Fruit fly (Drosophila melanogaster): Measurements from ENCODE around the gene Wdr24.

The Wdr24 gene

dm6 chr3R:29758734-29759131 is 13.8 kb upstream of the Wdr24 start:
- TF ChIP-seq CG14655 (GFP tag; optimal IDR thresholded peaks at IDR 0.05) (no peak), EcR (GFP tag; optimal IDR thresholded peaks at IDR 0.05) (no peak), CG32121 (GFP tag; IDR thresholded peaks at IDR 0.05) (no peak), CG17806 (tag; optimal IDR thresholded peaks at IDR 0.05) (no peak), Ets98B (GFP tag; IDR thresholded peaks at IDR 0.05) (no peak), CG13204 (GFP tag; optimal IDR thresholded peaks at IDR 0.05) (no peak), Pif1B (GFP tag; optimal IDR thresholded peaks at IDR 0.05) (no peak), gl (tag; optimal IDR thresholded peaks at IDR 0.05) (no peak), rn (GFP tag; IDR thresholded peaks at IDR 0.05) (no peak), CG34367 (tag; optimal IDR thresholded peaks at IDR 0.05) (no peak), CG12605 (GFP tag; IDR thresholded peaks at IDR 0.05) (no peak), Pif1A (GFP tag; optimal IDR thresholded peaks at IDR 0.05) (no peak), D1 (tag; optimal IDR thresholded peaks at IDR 0.05) (no peak), CG8301 (tag; optimal IDR thresholded peaks at IDR 0.05) (no peak)

DNA sequence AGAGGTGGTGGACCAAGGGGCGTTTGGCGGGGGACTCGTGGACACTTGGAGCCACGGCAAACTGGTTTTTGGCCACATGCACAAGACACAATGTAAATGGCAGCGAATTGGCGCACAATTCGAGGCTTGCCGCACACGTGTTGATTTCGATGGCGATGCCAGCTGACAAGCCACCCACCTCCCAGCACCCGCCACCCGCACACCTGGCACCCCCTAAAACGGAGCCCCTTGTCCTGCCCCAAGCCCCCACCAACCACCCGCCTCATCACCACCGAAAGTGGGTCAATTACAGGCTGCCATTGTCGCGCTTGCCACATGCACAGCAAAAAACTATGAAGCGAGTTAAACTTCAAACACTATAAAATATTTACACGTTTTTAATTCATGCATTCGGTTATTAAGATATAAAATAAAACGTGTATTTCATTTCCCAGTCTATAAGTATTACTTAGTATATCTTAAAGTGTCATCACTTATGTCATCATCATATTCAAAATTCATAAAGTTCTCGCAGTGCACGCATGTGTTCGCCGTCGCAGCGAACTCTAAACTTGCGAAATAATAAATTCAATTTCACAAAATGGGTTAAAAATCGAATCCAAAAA is 13.3 kb upstream of the Wdr24 start:
- TF ChIP-seq CG9948 (tag; optimal IDR thresholded peaks at IDR 0.05) = peak; percentile 50
- TF ChIP-seq rn (GFP tag; IDR thresholded peaks at IDR 0.05) = peak; percentile 58
- TF ChIP-seq CG17806 (tag; optimal IDR thresholded peaks at IDR 0.05) = peak; percentile 46
- no peak for TF ChIP-seq D1 (tag; optimal IDR thresholded peaks at IDR 0.05)
- peak; percentile 61; the same call in 2 of the 3 replicates for TF ChIP-seq fd96Ca (GFP tag; IDR thresholded peaks at IDR 0.05)
- TF ChIP-seq CG10348 (GFP tag; IDR thresholded peaks at IDR 0.05) = 0 out of 2 replicates have a peak, but pooled peaks have one; percentile 41
- peak; percentile 38 for TF ChIP-seq CG14655 (GFP tag; optimal IDR thresholded peaks at IDR 0.05)
- peak; percentile 84 for TF ChIP-seq CG4496 (GFP tag; IDR thresholded peaks at IDR 0.05)
- TF ChIP-seq CG8159 (tag; optimal IDR thresholded peaks at IDR 0.05) = peak; percentile 57
- TF ChIP-seq Ets98B (GFP tag; IDR thresholded peaks at IDR 0.05) = peak; percentile 80
- no peak for TF ChIP-seq gl (tag; optimal IDR thresholded peaks at IDR 0.05)
- TF ChIP-seq CG32121 (GFP tag; IDR thresholded peaks at IDR 0.05) = peak; percentile 83
- TF ChIP-seq Pif1B (GFP tag; optimal IDR thresholded peaks at IDR 0.05) = peak; percentile 19
- TF ChIP-seq CG12605 (GFP tag; IDR thresholded peaks at IDR 0.05) = peak; percentile 66
- TF ChIP-seq CG8301 (tag; optimal IDR thresholded peaks at IDR 0.05) = peak; percentile 61
- peak; percentile 60 for TF ChIP-seq Pif1A (GFP tag; optimal IDR thresholded peaks at IDR 0.05)
- no peak for TF ChIP-seq EcR (GFP tag; optimal IDR thresholded peaks at IDR 0.05)
- TF ChIP-seq Snoo (tag; optimal IDR thresholded peaks at IDR 0.05) = peak; percentile 35
- TF ChIP-seq CG15710 (tag; optimal IDR thresholded peaks at IDR 0.05) = peak; percentile 24
- no peak for TF ChIP-seq CG13204 (GFP tag; optimal IDR thresholded peaks at IDR 0.05)
- peak; percentile 18 for TF ChIP-seq CG34367 (tag; optimal IDR thresholded peaks at IDR 0.05)

dm6 chr3R:29757681-29758080 is 12.8 kb upstream of the Wdr24 start:
- TF ChIP-seq CG34367 (tag; optimal IDR thresholded peaks at IDR 0.05) = no peak
- peak; percentile 55 for TF ChIP-seq CG8301 (tag; optimal IDR thresholded peaks at IDR 0.05)
- TF ChIP-seq CG17806 (tag; optimal IDR thresholded peaks at IDR 0.05) = peak; percentile 42
- peak; percentile 5 for TF ChIP-seq Snoo (tag; optimal IDR thresholded peaks at IDR 0.05)
- no peak for TF ChIP-seq CG12605 (GFP tag; IDR thresholded peaks at IDR 0.05)
- peak; percentile 37 for TF ChIP-seq CG32121 (GFP tag; IDR thresholded peaks at IDR 0.05)
- TF ChIP-seq gl (tag; optimal IDR thresholded peaks at IDR 0.05) = no peak
- TF ChIP-seq Pif1B (GFP tag; optimal IDR thresholded peaks at IDR 0.05) = peak; percentile 47
- peak; percentile 38 for TF ChIP-seq CG15710 (tag; optimal IDR thresholded peaks at IDR 0.05)
- TF ChIP-seq CG10348 (GFP tag; IDR thresholded peaks at IDR 0.05) = no peak
- TF ChIP-seq CG4496 (GFP tag; IDR thresholded peaks at IDR 0.05) = peak; percentile 71
- no peak for TF ChIP-seq rn (GFP tag; IDR thresholded peaks at IDR 0.05)
- peak; percentile 38 for TF ChIP-seq Ets98B (GFP tag; IDR thresholded peaks at IDR 0.05)
- peak; percentile 10 for TF ChIP-seq D1 (tag; optimal IDR thresholded peaks at IDR 0.05)
- peak; percentile 72 for TF ChIP-seq fd96Ca (GFP tag; IDR thresholded peaks at IDR 0.05)
- peak; percentile 34 for TF ChIP-seq CG9948 (tag; optimal IDR thresholded peaks at IDR 0.05)
- TF ChIP-seq Pif1A (GFP tag; optimal IDR thresholded peaks at IDR 0.05) = no peak
- peak; percentile 53 for TF ChIP-seq CG8159 (tag; optimal IDR thresholded peaks at IDR 0.05)
- peak; percentile 63 for TF ChIP-seq CG14655 (GFP tag; optimal IDR thresholded peaks at IDR 0.05)
- TF ChIP-seq EcR (GFP tag; optimal IDR thresholded peaks at IDR 0.05) = no peak
- no peak for TF ChIP-seq CG13204 (GFP tag; optimal IDR thresholded peaks at IDR 0.05)

- TF ChIP-seq CG32121 (GFP tag; IDR thresholded peaks at IDR 0.05) (no peak; the same call in 1 of the 2 replicates), CG8301 (tag; optimal IDR thresholded peaks at IDR 0.05) (no peak), CG10348 (GFP tag; IDR thresholded peaks at IDR 0.05) (no peak), fd96Ca (GFP tag; IDR thresholded peaks at IDR 0.05) (peak; percentile 49), EcR (GFP tag; optimal IDR thresholded peaks at IDR 0.05) (peak; percentile 35), CG15710 (tag; optimal IDR thresholded peaks at IDR 0.05) (no peak), CG4496 (GFP tag; IDR thresholded peaks at IDR 0.05) (peak; percentile 36; the same call in 2 of the 3 replicates), Ets98B (GFP tag; IDR thresholded peaks at IDR 0.05) (peak; percentile 37; the same call in 1 of the 2 replicates), CG14655 (GFP tag; optimal IDR thresholded peaks at IDR 0.05) (no peak), rn (GFP tag; IDR thresholded peaks at IDR 0.05) (0 out of 2 replicates have a peak, but pooled peaks have one; percentile 18), D1 (tag; optimal IDR thresholded peaks at IDR 0.05) (no peak), CG12605 (GFP tag; IDR thresholded peaks at IDR 0.05) (peak; percentile 40), CG9948 (tag; optimal IDR thresholded peaks at IDR 0.05) (no peak), CG17806 (tag; optimal IDR thresholded peaks at IDR 0.05) (no peak), CG13204 (GFP tag; optimal IDR thresholded peaks at IDR 0.05) (peak; percentile 83), Pif1B (GFP tag; optimal IDR thresholded peaks at IDR 0.05) (no peak), Snoo (tag; optimal IDR thresholded peaks at IDR 0.05) (no peak), CG34367 (tag; optimal IDR thresholded peaks at IDR 0.05) (peak; percentile 52), gl (tag; optimal IDR thresholded peaks at IDR 0.05) (peak; percentile 74), CG8159 (tag; optimal IDR thresholded peaks at IDR 0.05) (no peak), Pif1A (GFP tag; optimal IDR thresholded peaks at IDR 0.05) (peak; percentile 62)
Observed at dm6 chr3R:29757226-29757625, 12.3 kb upstream of the Wdr24 start.

dm6 chr3R:29756153-29756552 is 11.3 kb upstream of the Wdr24 start:
- TF ChIP-seq CG14655 (GFP tag; optimal IDR thresholded peaks at IDR 0.05) (no peak), Ets98B (GFP tag; IDR thresholded peaks at IDR 0.05) (no peak), CG34367 (tag; optimal IDR thresholded peaks at IDR 0.05) (no peak), gl (tag; optimal IDR thresholded peaks at IDR 0.05) (no peak), CG9948 (tag; optimal IDR thresholded peaks at IDR 0.05) (no peak), rn (GFP tag; IDR thresholded peaks at IDR 0.05) (no peak), CG10348 (GFP tag; IDR thresholded peaks at IDR 0.05) (no peak), CG17806 (tag; optimal IDR thresholded peaks at IDR 0.05) (no peak), CG8301 (tag; optimal IDR thresholded peaks at IDR 0.05) (no peak), CG4496 (GFP tag; IDR thresholded peaks at IDR 0.05) (no peak), CG15710 (tag; optimal IDR thresholded peaks at IDR 0.05) (no peak), CG8159 (tag; optimal IDR thresholded peaks at IDR 0.05) (no peak), Pif1B (GFP tag; optimal IDR thresholded peaks at IDR 0.05) (no peak), D1 (tag; optimal IDR thresholded peaks at IDR 0.05) (no peak), CG32121 (GFP tag; IDR thresholded peaks at IDR 0.05) (no peak), CG12605 (GFP tag; IDR thresholded peaks at IDR 0.05) (no peak), Pif1A (GFP tag; optimal IDR thresholded peaks at IDR 0.05) (no peak)
